Fruit fly (Drosophila melanogaster) whole organism, embryonic: ENCODE data around the gene Mkk4.

Experiments used
- Asciz ChIP-seq: fragments of 200-800 bp; sonication (Bioruptor generic); optimal IDR thresholded peaks from 2 replicates; lab custom pipeline; 2017; ENCODE audit warnings: missing biosample characterization, mild to moderate bottlenecking, missing genetic modification characterization, missing genetic modification reagents
- Atf3 ChIP-seq: fragments of 200-800 bp; sonication (Bioruptor generic); optimal IDR thresholded peaks from 3 replicates; lab custom pipeline; 2016; ENCODE audit warnings: missing biosample characterization, missing genetic modification characterization
- CG11504 ChIP-seq: fragments of 200-800 bp; sonication (Bioruptor generic); optimal IDR thresholded peaks from 3 replicates; lab custom pipeline; 2019; ENCODE audit warnings: missing biosample characterization, mild to moderate bottlenecking, missing genetic modification characterization, moderate library complexity
- CG13123 ChIP-seq: fragments of 200-800 bp; sonication (Bioruptor generic); optimal IDR thresholded peaks from 2 replicates; lab custom pipeline; 2016; ENCODE audit warnings: missing biosample characterization, missing genetic modification characterization
- CG13424 ChIP-seq: fragments of 200-800 bp; sonication (Bioruptor generic); optimal IDR thresholded peaks from 2 replicates; lab custom pipeline; 2019; ENCODE audit warnings: missing biosample characterization, mild to moderate bottlenecking, missing genetic modification characterization, moderate library complexity
- CG14710 ChIP-seq: fragments of 200-800 bp; sonication (Bioruptor generic); optimal IDR thresholded peaks from 3 replicates; lab custom pipeline; 2019; ENCODE audit warnings: missing biosample characterization, mild to moderate bottlenecking, missing genetic modification characterization, moderate library complexity
- CG15514 ChIP-seq: fragments of 200-800 bp; sonication (Bioruptor generic); optimal IDR thresholded peaks from 3 replicates; lab custom pipeline; 2017; ENCODE audit warnings: missing biosample characterization, missing genetic modification characterization, mild to moderate bottlenecking, moderate library complexity, missing genetic modification reagents
- CG18011 ChIP-seq: fragments of 200-800 bp; sonication (Bioruptor generic); optimal IDR thresholded peaks from 2 replicates; lab custom pipeline; 2017; ENCODE audit warnings: missing biosample characterization, missing genetic modification characterization, mild to moderate bottlenecking, moderate library complexity, missing genotype
- CG2116 ChIP-seq: fragments of 200-800 bp; sonication (Bioruptor generic); optimal IDR thresholded peaks from 3 replicates; lab custom pipeline; 2018; ENCODE audit warnings: missing biosample characterization, mild to moderate bottlenecking, missing genetic modification characterization
- CG30431 ChIP-seq: fragments of 200-800 bp; sonication (Bioruptor generic); optimal IDR thresholded peaks from 2 replicates; lab custom pipeline; 2017; ENCODE audit warnings: missing biosample characterization, missing genetic modification characterization
- CG3163 ChIP-seq: fragments of 200-800 bp; sonication (Bioruptor generic); optimal IDR thresholded peaks from 3 replicates; lab custom pipeline; 2016; ENCODE audit warnings: missing biosample characterization, missing genetic modification characterization
- CG4424 ChIP-seq: fragments of 200-800 bp; sonication (Bioruptor generic); optimal IDR thresholded peaks from 3 replicates; lab custom pipeline; 2016; ENCODE audit warnings: missing biosample characterization, missing genetic modification characterization
- CG6254 ChIP-seq: fragments of 200-800 bp; sonication (Bioruptor generic); optimal IDR thresholded peaks from 3 replicates; lab custom pipeline; 2017; ENCODE audit warnings: mild to moderate bottlenecking, missing biosample characterization, missing genetic modification reagents, missing genetic modification characterization
- CG7357 ChIP-seq: fragments of 200-800 bp; sonication (Bioruptor generic); IDR thresholded peaks from 3 replicates; pipeline ENCODE4 v1.3.6; 2022; ENCODE audit warnings: missing biosample characterization, missing genetic modification characterization
- D ChIP-seq, 2 experiments: fragments of 200-800 bp in 1 of 2; fragments of >200 bp in 1 of 2; sonication (Bioruptor generic) in 1 of 2; optimal IDR thresholded peaks; 2 replicates in 1 of 2; 3 replicates in 1 of 2; lab custom pipeline; 2017; ENCODE audit warnings: mild to moderate bottlenecking in 1 of 2, missing biosample characterization in 1 of 2, missing genetic modification characterization in 1 of 2, missing genetic modification reagents in 1 of 2
- D19B ChIP-seq: fragments of 200-800 bp; sonication (Bioruptor generic); optimal IDR thresholded peaks from 2 replicates; lab custom pipeline; 2017; ENCODE audit warnings: missing biosample characterization, mild to moderate bottlenecking, missing genetic modification characterization
- Deaf1 ChIP-seq: fragments of 200-800 bp; optimal IDR thresholded peaks from 3 replicates; lab custom pipeline; 2019; ENCODE audit warnings: missing biosample characterization, mild to moderate bottlenecking, missing genetic modification characterization, moderate library complexity
- Fer1 ChIP-seq: fragments of 200-800 bp; sonication (Bioruptor generic); optimal IDR thresholded peaks from 2 replicates; lab custom pipeline; 2017; ENCODE audit warnings: missing biosample characterization, mild to moderate bottlenecking, missing genetic modification characterization
- HHEX ChIP-seq: fragments of 200-800 bp; sonication (Bioruptor generic); optimal IDR thresholded peaks from 3 replicates; lab custom pipeline; 2017; ENCODE audit warnings: missing biosample characterization, mild to moderate bottlenecking, missing genetic modification characterization, missing genetic modification reagents
- NfI ChIP-seq: fragments of 200-800 bp; sonication (Bioruptor generic); optimal IDR thresholded peaks from 3 replicates; lab custom pipeline; 2018; ENCODE audit warnings: missing biosample characterization, mild to moderate bottlenecking, missing genetic modification characterization, moderate library complexity
- Ravus ChIP-seq: fragments of 200-800 bp; sonication (Bioruptor generic); IDR thresholded peaks from 2 replicates; pipeline ENCODE4 v1.3.6; 2022; ENCODE audit warnings: missing biosample characterization, missing genetic modification characterization
- Rfx ChIP-seq: fragments of 200-800 bp; sonication (Bioruptor generic); IDR thresholded peaks from 2 replicates; pipeline ENCODE4 v1.3.6; 2022; ENCODE audit warnings: missing biosample characterization, missing genetic modification characterization
- Spps ChIP-seq: fragments of 200-800 bp; sonication (Bioruptor generic); optimal IDR thresholded peaks from 2 replicates; lab custom pipeline; 2018; ENCODE audit warnings: missing biosample characterization, mild to moderate bottlenecking, missing genetic modification characterization
- YL-1 ChIP-seq: fragments of 200-800 bp; sonication (Bioruptor generic); optimal IDR thresholded peaks from 3 replicates; lab custom pipeline; 2017; ENCODE audit warnings: missing biosample characterization, mild to moderate bottlenecking, missing genetic modification characterization
- br ChIP-seq: fragments of >200 bp; optimal IDR thresholded peaks from 2 replicates; lab custom pipeline; 2017
- chm ChIP-seq: fragments of 200-800 bp; sonication (Bioruptor generic); IDR thresholded peaks from 2 replicates; pipeline ENCODE4 v1.3.6; 2022; ENCODE audit warnings: missing biosample characterization, missing genetic modification characterization
- ci ChIP-seq: fragments of 200-800 bp; sonication (Bioruptor generic); IDR thresholded peaks from 3 replicates; pipeline ENCODE4 v1.3.6; 2022; ENCODE audit warnings: missing biosample characterization, missing genetic modification characterization
- croc ChIP-seq: fragments of 200-800 bp; sonication (Bioruptor generic); conservative IDR thresholded peaks from 3 replicates; pipeline ENCODE4 v1.3.6; 2022; ENCODE audit warnings: missing biosample characterization, missing genetic modification characterization
- dmrt99B ChIP-seq: fragments of 200-800 bp; sonication (Bioruptor generic); optimal IDR thresholded peaks from 2 replicates; lab custom pipeline; 2018; ENCODE audit warnings: missing biosample characterization, mild to moderate bottlenecking, missing genetic modification characterization, moderate library complexity
- eyg ChIP-seq: fragments of 200-800 bp; sonication (Bioruptor generic); optimal IDR thresholded peaks from 3 replicates; lab custom pipeline; 2016; ENCODE audit warnings: missing biosample characterization, missing genetic modification characterization
- fd3F ChIP-seq: fragments of 200-800 bp; sonication (Bioruptor generic); optimal IDR thresholded peaks from 2 replicates; lab custom pipeline; 2018; ENCODE audit warnings: missing biosample characterization, mild to moderate bottlenecking, missing genetic modification characterization, moderate library complexity
- gro ChIP-seq: fragments of 200-800 bp; sonication (Bioruptor generic); optimal IDR thresholded peaks from 2 replicates; lab custom pipeline; 2016; ENCODE audit warnings: missing biosample characterization, missing genetic modification characterization
- gsb-n ChIP-seq: fragments of 200-800 bp; sonication (Bioruptor generic); optimal IDR thresholded peaks from 3 replicates; lab custom pipeline; 2018; ENCODE audit warnings: missing biosample characterization, mild to moderate bottlenecking, missing genetic modification characterization
- h ChIP-seq: fragments of >200 bp; optimal IDR thresholded peaks from 2 replicates; lab custom pipeline; 2017
- hbn ChIP-seq: fragments of 200-800 bp; sonication (Bioruptor generic); IDR thresholded peaks from 2 replicates; pipeline ENCODE4 v1.3.6; 2022; ENCODE audit warnings: missing biosample characterization, missing genetic modification characterization; ENCODE audit not compliant: partially characterized antibody
- hkb ChIP-seq, 2 experiments: fragments of 200-800 bp in 1 of 2; fragments of >200 bp in 1 of 2; sonication (Bioruptor generic) in 1 of 2; IDR thresholded peaks in 1 of 2; optimal IDR thresholded peaks in 1 of 2; 2 replicates each; pipeline versions ENCODE4 v1.3.6 to Lab custom; 2017 to 2022; ENCODE audit warnings: missing biosample characterization in 1 of 2, missing genetic modification characterization in 1 of 2
- hth ChIP-seq: fragments of >200 bp; optimal IDR thresholded peaks from 2 replicates; lab custom pipeline; 2017; ENCODE audit warnings: inconsistent platforms
- ind ChIP-seq: fragments of 200-800 bp; sonication (Bioruptor generic); optimal IDR thresholded peaks from 3 replicates; lab custom pipeline; 2016; ENCODE audit warnings: missing biosample characterization, missing genetic modification characterization
- insv ChIP-seq, 2 experiments: fragments of 200-800 bp; sonication (Bioruptor generic); optimal IDR thresholded peaks; 3 replicates each; lab custom pipeline; 2016 to 2018; ENCODE audit warnings: missing biosample characterization in 2 of 2, missing genetic modification characterization in 2 of 2
- inv ChIP-seq: fragments of 200-800 bp; sonication (Bioruptor generic); IDR thresholded peaks from 2 replicates; pipeline ENCODE4 v1.3.6; 2022; ENCODE audit warnings: missing biosample characterization, missing genetic modification characterization; ENCODE audit not compliant: partially characterized antibody
- knrl ChIP-seq: fragments of 200-800 bp; sonication (Bioruptor generic); IDR thresholded peaks from 3 replicates; pipeline ENCODE4 v1.3.6; 2022; ENCODE audit warnings: missing biosample characterization, missing genetic modification characterization; ENCODE audit not compliant: partially characterized antibody
- mld ChIP-seq: fragments of 200-800 bp; sonication (Bioruptor generic); IDR thresholded peaks from 3 replicates; pipeline ENCODE4 v1.3.6; 2022; ENCODE audit warnings: missing biosample characterization, missing genetic modification characterization; ENCODE audit not compliant: partially characterized antibody
- nerfin-2 ChIP-seq: fragments of 200-800 bp; sonication (Bioruptor generic); IDR thresholded peaks from 2 replicates; pipeline ENCODE4 v1.3.6; 2022; ENCODE audit warnings: missing biosample characterization, missing genetic modification characterization; ENCODE audit not compliant: partially characterized antibody
- tna ChIP-seq: fragments of 200-800 bp; sonication (Bioruptor generic); IDR thresholded peaks from 2 replicates; pipeline ENCODE4 v1.3.6; 2022; ENCODE audit warnings: missing biosample characterization, missing genetic modification characterization; ENCODE audit not compliant: partially characterized antibody
- twi ChIP-seq: fragments of 200-800 bp; optimal IDR thresholded peaks from 2 replicates; lab custom pipeline; 2019; ENCODE audit warnings: missing biosample characterization, mild to moderate bottlenecking, missing genetic modification characterization, moderate library complexity
- zen ChIP-seq: fragments of 200-800 bp; sonication (Bioruptor generic); optimal IDR thresholded peaks from 3 replicates; lab custom pipeline; 2018; ENCODE audit warnings: missing biosample characterization, mild to moderate bottlenecking, missing genetic modification characterization, moderate library complexity
- zf30C ChIP-seq: fragments of 200-800 bp; sonication (Bioruptor generic); optimal IDR thresholded peaks from 3 replicates; lab custom pipeline; 2018; ENCODE audit warnings: missing biosample characterization, mild to moderate bottlenecking, missing genetic modification characterization
- zfh2 ChIP-seq: fragments of 200-800 bp; sonication (Bioruptor generic); optimal IDR thresholded peaks from 2 replicates; lab custom pipeline; 2016; ENCODE audit warnings: missing biosample characterization, missing genetic modification characterization

Mkk4 gene

DNA sequence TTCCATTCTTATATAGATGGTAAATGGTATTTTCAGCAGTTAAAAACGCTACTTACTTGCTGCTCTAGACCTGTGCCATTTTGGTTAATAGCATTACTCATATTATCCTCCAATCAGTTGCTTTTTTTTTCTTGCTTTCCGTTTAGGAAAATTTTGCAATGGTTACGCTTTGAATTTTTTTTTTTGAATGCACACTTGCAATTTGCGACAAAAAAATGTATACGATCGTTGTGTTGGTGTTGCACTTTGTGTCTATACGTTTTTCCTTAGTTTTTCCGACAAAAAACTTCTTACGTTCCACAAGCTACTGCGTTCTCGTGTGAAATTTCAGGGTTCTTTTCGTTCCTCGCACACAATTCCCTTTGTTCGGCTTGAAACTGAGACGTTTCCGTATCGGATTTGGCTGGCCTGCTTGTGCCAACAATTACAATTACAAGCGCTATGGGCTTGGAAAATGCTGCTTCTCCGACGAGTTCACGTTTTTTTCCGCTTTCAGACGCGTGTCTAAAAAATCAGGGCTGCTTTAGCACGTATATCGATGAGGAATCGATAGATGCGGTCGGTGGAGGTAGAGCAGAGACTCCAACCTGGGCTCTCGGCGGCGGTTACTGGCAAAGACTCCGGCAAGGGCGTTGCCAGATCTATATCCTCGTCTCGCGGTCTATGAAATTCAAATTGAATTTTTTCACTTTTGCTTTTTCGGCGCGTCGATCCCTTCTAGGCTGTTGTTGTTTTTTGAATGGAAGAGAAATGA, 9.5 kb upstream of the Mkk4 start (continued):
- TF ChIP-seq tna (peak; percentile 87), NfI (peak; percentile 42), Atf3 (GFP tag; lab: Kevin White, UChicago) (no peak), hth (no peak), ci (GFP tag; lab: Robert Waterston, UW) (peak; percentile 71; the same call in 1 of the 3 replicates), CG30431 (GFP tag; lab: Kevin White, UChicago) (no peak), knrl (GFP tag; lab: Robert Waterston, UW) (peak; percentile 91), ind (no peak), CG11504 (tag; lab: Kevin White, UChicago) (peak; percentile 66), croc (GFP tag; lab: Robert Waterston, UW) (no peak), twi (tag; lab: Kevin White, UChicago) (peak; percentile 38), D19B (no peak), Rfx (peak; percentile 83), CG3163 (GFP tag; lab: Kevin White, UChicago) (peak; percentile 52), CG18011 (GFP tag; lab: Kevin White, UChicago) (peak; percentile 22), D (optimal IDR thresholded peaks at IDR 0.05; lab: Kevin White, UChicago) (no peak), D (GFP tag; optimal IDR thresholded peaks at IDR 0.05; lab: Kevin White, UChicago) (no peak), zf30C (GFP tag; lab: Kevin White, UChicago) (peak; percentile 50), gro (GFP tag; lab: Kevin White, UChicago) (peak; percentile 85), CG15514 (peak; percentile 96), Spps (tag; lab: Kevin White, UChicago) (no peak), chm (GFP tag; lab: Robert Waterston, UW) (peak; percentile 56), CG2116 (GFP tag; lab: Kevin White, UChicago) (peak; percentile 99), Deaf1 (peak; percentile 21), mld (GFP tag; lab: Robert Waterston, UW) (peak; percentile 83), gsb-n (peak; percentile 77), Ravus (no peak), inv (GFP tag; lab: Robert Waterston, UW) (peak; percentile 87), hkb (optimal IDR thresholded peaks at IDR 0.05; lab: Kevin White, UChicago) (peak; percentile 27), hkb (GFP tag; IDR thresholded peaks at IDR 0.05; lab: Robert Waterston, UW) (peak; percentile 38; the same call in 1 of the 2 replicates), CG4424 (GFP tag; lab: Kevin White, UChicago) (peak; percentile 17), CG13424 (tag; lab: Kevin White, UChicago) (peak; percentile 46), CG13123 (GFP tag; lab: Kevin White, UChicago) (no peak), fd3F (GFP tag; lab: Kevin White, UChicago) (no peak), h (no peak), CG14710 (tag; lab: Kevin White, UChicago) (peak; percentile 80), eyg (peak; percentile 25), CG6254 (GFP tag; lab: Kevin White, UChicago) (no peak), zen (peak; percentile 50), hbn (GFP tag; lab: Robert Waterston, UW) (peak; percentile 70), Fer1 (GFP tag; lab: Kevin White, UChicago) (peak; percentile 61), nerfin-2 (GFP tag; lab: Robert Waterston, UW) (peak; percentile 60), br (lab: Kevin White, UChicago) (no peak), YL-1 (GFP tag; lab: Kevin White, UChicago) (peak; percentile 90), CG7357 (GFP tag; lab: Robert Waterston, UW) (no peak), zfh2 (GFP tag; lab: Kevin White, UChicago) (peak; percentile 29), dmrt99B (no peak), Asciz (GFP tag; lab: Kevin White, UChicago) (no peak), insv (GFP tag; optimal IDR thresholded peaks at IDR 0.05; lab: Kevin White, UChicago) (peak in 1 of 2 experiments; percentile 63), HHEX (GFP tag; lab: Kevin White, UChicago) (peak; percentile 50)
